Worm (Caenorhabditis elegans) whole organism, L3 larva: ENCODE measurements around the gene Y116A8C.38.

Source experiments
- aly-2 ChIP-seq: fragments of 150-350 bp; optimal IDR thresholded peaks from 2 replicates; lab custom pipeline; 2014; ENCODE audit warnings: missing biosample characterization, missing genetic modification characterization
- nhr-76 ChIP-seq: fragments of 150-350 bp; sonication (generic microtip); optimal IDR thresholded peaks from 5 replicates; lab custom pipeline; 2014; ENCODE audit warnings: missing biosample characterization, missing genetic modification characterization

DNA sequence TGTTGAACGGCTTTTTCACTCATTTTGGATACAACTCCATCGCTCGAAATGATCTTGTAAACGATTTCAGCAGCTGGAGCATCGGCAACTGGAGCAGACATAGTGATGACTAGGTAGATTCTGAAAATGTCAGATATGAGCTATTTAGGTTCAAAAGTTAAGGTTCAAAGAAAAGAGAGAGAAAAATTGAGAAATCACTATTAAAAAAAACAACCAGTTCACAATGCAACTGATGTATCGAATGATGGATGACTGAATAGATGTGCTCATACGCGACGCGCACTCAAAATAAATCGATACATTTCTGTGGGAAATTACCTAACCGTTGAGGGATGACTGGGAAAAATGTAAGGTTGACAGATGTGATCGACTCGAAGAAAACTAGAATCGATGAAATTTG lies 31.2 kb downstream of the Y116A8C.38 start, which contains the start of gene skr-13:
- TF ChIP-seq nhr-76 (tag; lab: Kevin White, UChicago) (no peak), aly-2 (tag; lab: Kevin White, UChicago) (no peak)
